Worm (Caenorhabditis elegans): ENCODE measurements around the gene W02H5.19.
"Not testable (repeated sequence)": the region's sequence is repeated elsewhere in the genome, so short reads cannot be mapped to it uniquely, and the experiment has no call there.

W02H5.19 gene

ce11 chrV:2638545-2638944, at the start of gene W02H5.19:
Gene W02H5.19, plus strand, starts transcription at chrV:2638890.
- TF ChIP-seq hnd-1 (tag; optimal IDR thresholded peaks at IDR 0.05) (no peak), hmg-4 (GFP tag; optimal IDR thresholded peaks at IDR 0.05) (peak; percentile 38), aly-1 (tag; optimal IDR thresholded peaks at IDR 0.05) (no peak), scrt-1 (GFP tag; IDR thresholded peaks at IDR 0.05) (0 out of 2 replicates have a peak, but pooled peaks have one; percentile 40), B0310.2 (tag; optimal IDR thresholded peaks at IDR 0.05) (no peak), tbx-11 (GFP tag; IDR thresholded peaks at IDR 0.05) (peak; percentile 73), tbx-37 (GFP tag; conservative IDR thresholded peaks at IDR 0.05) (peak; percentile 85), sea-1 (GFP tag; conservative IDR thresholded peaks at IDR 0.05) (no peak), ceh-36 (tag; optimal IDR thresholded peaks at IDR 0.05) (no peak), tra-4 (tag; optimal IDR thresholded peaks at IDR 0.05) (no peak), ceh-13 (GFP tag; optimal IDR thresholded peaks at IDR 0.05) (no peak), pes-1 (GFP tag; IDR thresholded peaks at IDR 0.05) (peak; percentile 65), hmbx-1 (tag; optimal IDR thresholded peaks at IDR 0.05) (no peak), F13C5.2 (tag; optimal IDR thresholded peaks at IDR 0.05) (no peak), ama-1 (optimal IDR thresholded peaks at IDR 0.05) (no peak), ets-7 (tag; optimal IDR thresholded peaks at IDR 0.05) (no peak), flt-1 (GFP tag; IDR thresholded peaks at IDR 0.05) (peak; percentile 30; the same call in 1 of the 2 replicates)

ce11 chrV:2589834-2590233, 48.9 kb upstream of the W02H5.19 start:
- TF ChIP-seq tbx-37 (GFP tag; conservative IDR thresholded peaks at IDR 0.05) (no peak), ama-1 (optimal IDR thresholded peaks at IDR 0.05) (no peak), pes-1 (GFP tag; IDR thresholded peaks at IDR 0.05) (no peak), hmg-4 (GFP tag; optimal IDR thresholded peaks at IDR 0.05) (no peak), tbx-11 (GFP tag; IDR thresholded peaks at IDR 0.05) (no peak), sea-1 (GFP tag; conservative IDR thresholded peaks at IDR 0.05) (no peak), B0310.2 (tag; optimal IDR thresholded peaks at IDR 0.05) (no peak), tra-4 (tag; optimal IDR thresholded peaks at IDR 0.05) (no peak), scrt-1 (GFP tag; IDR thresholded peaks at IDR 0.05) (no peak), ceh-36 (tag; optimal IDR thresholded peaks at IDR 0.05) (no peak)

- TF ChIP-seq scrt-1 (GFP tag; IDR thresholded peaks at IDR 0.05) (no peak), ceh-36 (tag; optimal IDR thresholded peaks at IDR 0.05) (no peak), tbx-11 (GFP tag; IDR thresholded peaks at IDR 0.05) (no peak), F13C5.2 (tag; optimal IDR thresholded peaks at IDR 0.05) (no peak), B0310.2 (tag; optimal IDR thresholded peaks at IDR 0.05) (no peak), hmbx-1 (tag; optimal IDR thresholded peaks at IDR 0.05) (no peak), ceh-13 (GFP tag; optimal IDR thresholded peaks at IDR 0.05) (no peak), tra-4 (tag; optimal IDR thresholded peaks at IDR 0.05) (no peak), flt-1 (GFP tag; IDR thresholded peaks at IDR 0.05) (no peak), ets-7 (tag; optimal IDR thresholded peaks at IDR 0.05) (no peak), pes-1 (GFP tag; IDR thresholded peaks at IDR 0.05) (no peak), hnd-1 (tag; optimal IDR thresholded peaks at IDR 0.05) (no peak), tbx-37 (GFP tag; conservative IDR thresholded peaks at IDR 0.05) (no peak), ama-1 (optimal IDR thresholded peaks at IDR 0.05) (no peak), aly-1 (tag; optimal IDR thresholded peaks at IDR 0.05) (no peak), hmg-4 (GFP tag; optimal IDR thresholded peaks at IDR 0.05) (no peak), sea-1 (GFP tag; conservative IDR thresholded peaks at IDR 0.05) (no peak)
Measured at ce11 chrV:2592173-2592676, 46.5 kb upstream of the W02H5.19 start, which contains the start of gene irg-3. Gene irg-3, plus strand, starts transcription at chrV:2592591.

- no peak for TF ChIP-seq ceh-13 (GFP tag; optimal IDR thresholded peaks at IDR 0.05)
Measured at ce11 chrV:2595720-2596119, 43.0 kb upstream of the W02H5.19 start.

- TF ChIP-seq hmbx-1 (tag; optimal IDR thresholded peaks at IDR 0.05); ceh-13 (GFP tag; optimal IDR thresholded peaks at IDR 0.05); aly-1 (tag; optimal IDR thresholded peaks at IDR 0.05): not testable (repeated sequence)
Measured at ce11 chrV:2598830-2599229, 39.9 kb upstream of the W02H5.19 start, which contains the start of gene F53E10.5. Gene F53E10.5, minus strand, starts transcription at chrV:2598930.

DNA sequence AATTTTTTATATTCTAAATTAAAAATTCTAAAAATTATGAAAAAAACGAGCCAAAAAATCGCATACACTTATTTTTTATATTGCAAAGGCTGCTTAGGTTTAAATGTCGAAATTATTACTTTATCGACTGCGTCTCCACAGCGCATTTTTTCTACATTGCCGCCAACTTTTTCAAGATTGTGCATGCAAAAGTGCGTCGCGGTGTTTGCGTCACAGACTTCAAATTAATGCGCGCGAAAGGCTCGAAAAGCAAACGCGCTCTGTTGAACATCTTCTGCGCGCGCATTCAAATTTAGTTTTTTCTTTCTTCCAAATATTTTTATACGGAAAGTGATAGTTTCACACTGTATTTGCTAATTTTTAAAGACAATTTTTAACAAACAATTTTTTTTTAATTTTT, 38.1 kb upstream of the W02H5.19 start:
- TF ChIP-seq tbx-11 (GFP tag; IDR thresholded peaks at IDR 0.05) = 0 out of 2 replicates have a peak, but pooled peaks have one; percentile 18
- no peak for TF ChIP-seq sea-1 (GFP tag; conservative IDR thresholded peaks at IDR 0.05)
- peak; percentile 52; the same call in 1 of the 2 replicates for TF ChIP-seq pes-1 (GFP tag; IDR thresholded peaks at IDR 0.05)
- peak; percentile 4 for TF ChIP-seq F13C5.2 (tag; optimal IDR thresholded peaks at IDR 0.05)
- no peak for TF ChIP-seq flt-1 (GFP tag; IDR thresholded peaks at IDR 0.05)
- no peak for TF ChIP-seq aly-1 (tag; optimal IDR thresholded peaks at IDR 0.05)

- TF ChIP-seq flt-1 (GFP tag; IDR thresholded peaks at IDR 0.05) = no peak
- no peak for TF ChIP-seq hmg-4 (GFP tag; optimal IDR thresholded peaks at IDR 0.05)
- no peak for TF ChIP-seq tbx-37 (GFP tag; conservative IDR thresholded peaks at IDR 0.05)
- TF ChIP-seq pes-1 (GFP tag; IDR thresholded peaks at IDR 0.05) = no peak
- no peak for TF ChIP-seq hmbx-1 (tag; optimal IDR thresholded peaks at IDR 0.05)
- TF ChIP-seq ceh-36 (tag; optimal IDR thresholded peaks at IDR 0.05) = no peak
- no peak for TF ChIP-seq ceh-13 (GFP tag; optimal IDR thresholded peaks at IDR 0.05)
- no peak for TF ChIP-seq scrt-1 (GFP tag; IDR thresholded peaks at IDR 0.05)
- no peak for TF ChIP-seq B0310.2 (tag; optimal IDR thresholded peaks at IDR 0.05)
- no peak for TF ChIP-seq tbx-11 (GFP tag; IDR thresholded peaks at IDR 0.05)
- no peak for TF ChIP-seq ama-1 (optimal IDR thresholded peaks at IDR 0.05)
- TF ChIP-seq aly-1 (tag; optimal IDR thresholded peaks at IDR 0.05) = no peak
- TF ChIP-seq F13C5.2 (tag; optimal IDR thresholded peaks at IDR 0.05) = no peak
- no peak for TF ChIP-seq ets-7 (tag; optimal IDR thresholded peaks at IDR 0.05)
Measured at ce11 chrV:2601817-2602216, 36.9 kb upstream of the W02H5.19 start.

DNA sequence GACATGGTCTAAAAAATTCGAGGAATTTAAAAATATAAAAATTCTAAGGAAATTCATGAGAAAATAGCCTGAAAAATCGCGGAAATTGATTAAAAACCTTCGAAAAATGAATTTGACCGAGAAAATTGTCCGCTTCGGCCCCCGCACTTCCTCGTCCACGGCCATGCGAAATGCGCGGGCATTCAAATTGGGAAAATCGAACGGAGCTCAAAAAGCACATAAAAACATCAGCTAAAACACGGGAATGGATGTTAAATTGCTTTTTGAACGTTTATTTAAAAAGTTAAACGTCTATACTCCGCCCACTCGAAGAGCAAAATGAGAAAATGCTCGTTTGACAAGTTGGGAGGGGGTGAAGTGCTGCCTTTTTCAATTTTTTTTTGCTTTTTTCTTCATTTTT, 35.6 kb upstream of the W02H5.19 start, which contains the start of gene F53E10.6:
Gene F53E10.6, minus strand, starts transcription at position 8 of the 400 bp plus-strand sequence.
- TF ChIP-seq hmg-4 (GFP tag; optimal IDR thresholded peaks at IDR 0.05) = no peak
- peak; percentile 60; the same call in 1 of the 2 replicates for TF ChIP-seq tbx-37 (GFP tag; conservative IDR thresholded peaks at IDR 0.05)
- peak; percentile 53; the same call in 1 of the 2 replicates for TF ChIP-seq pes-1 (GFP tag; IDR thresholded peaks at IDR 0.05)
- no peak for TF ChIP-seq hnd-1 (tag; optimal IDR thresholded peaks at IDR 0.05)
- TF ChIP-seq tbx-11 (GFP tag; IDR thresholded peaks at IDR 0.05) = 0 out of 2 replicates have a peak, but pooled peaks have one; percentile 16
- TF ChIP-seq scrt-1 (GFP tag; IDR thresholded peaks at IDR 0.05) = no peak
- no peak for TF ChIP-seq ceh-36 (tag; optimal IDR thresholded peaks at IDR 0.05)
